Worm (Caenorhabditis elegans) whole organism, dauer: Measurements from ENCODE around the gene Y32B12B.8.
"Not testable (repeated sequence)": the region's sequence is repeated elsewhere in the genome, so short reads cannot be mapped to it uniquely, and the experiment has no call there.

Source experiments
- unc-62 ChIP-seq: sonication (generic microtip); optimal IDR thresholded peaks from 2 replicates; lab custom pipeline; 2017; ENCODE audit warnings: missing biosample characterization, missing genetic modification reagents, missing genetic modification characterization

Y32B12B.8 gene

ce11 chrV:16535172-16535571 lies at the start of gene Y32B12B.8:
TSS of gene Y32B12B.8 (plus strand) at chrV:16535472.
- no peak for TF ChIP-seq unc-62

- no peak for TF ChIP-seq unc-62
Observed at ce11 chrV:16487474-16487873, 47.8 kb upstream of the Y32B12B.8 start, which contains the start of gene Y32B12A.5. TSS of gene Y32B12A.5 (minus strand) at chrV:16487574.

- TF ChIP-seq unc-62 = no peak
Observed at ce11 chrV:16488172-16488571, 47.1 kb upstream of the Y32B12B.8 start, which contains the start of gene sqst-4. TSS of gene sqst-4 (plus strand) at chrV:16488472.

ce11 chrV:16494359-16494758 lies 40.9 kb upstream of the Y32B12B.8 start, which contains the start of gene comt-2:
TSS of gene comt-2 (minus strand) at chrV:16494489.
- no peak for TF ChIP-seq unc-62

ce11 chrV:16497504-16497903 lies 37.8 kb upstream of the Y32B12B.8 start, which contains the start of gene srh-136:
TSS of gene srh-136 (minus strand) at chrV:16497596.
- TF ChIP-seq unc-62 = no peak

ce11 chrV:16499006-16499405 lies 36.3 kb upstream of the Y32B12B.8 start, which contains the start of gene F36D3.1:
TSS of gene F36D3.1 (plus strand) at chrV:16499352.
- TF ChIP-seq unc-62 = no peak

ce11 chrV:16503164-16503563 lies 32.1 kb upstream of the Y32B12B.8 start, which contains the start of gene F36D3.14:
TSS of gene F36D3.14 (minus strand) at chrV:16503264.
- TF ChIP-seq unc-62 = no peak

- TF ChIP-seq unc-62 = no peak
Observed at ce11 chrV:16505828-16506227, 29.4 kb upstream of the Y32B12B.8 start, which contains the start of gene nhr-54. TSS of gene nhr-54 (minus strand) at chrV:16505928.

- TF ChIP-seq unc-62 = no peak
Observed at ce11 chrV:16506650-16507049, 28.6 kb upstream of the Y32B12B.8 start.

- no peak for TF ChIP-seq unc-62
Observed at ce11 chrV:16508667-16509066, 26.6 kb upstream of the Y32B12B.8 start, which contains the start of gene srr-3. TSS of gene srr-3 (minus strand) at chrV:16508767.

- not testable (repeated sequence) for TF ChIP-seq unc-62
Observed at ce11 chrV:16515140-16515539, 20.1 kb upstream of the Y32B12B.8 start, which contains the start of gene F36D3.5. TSS of gene F36D3.5 (minus strand) at chrV:16515240.

- TF ChIP-seq unc-62 = no peak
Observed at ce11 chrV:16517619-16518018, 17.7 kb upstream of the Y32B12B.8 start, which contains the start of gene F36D3.4. TSS of gene F36D3.4 (minus strand) at chrV:16517719.

- no peak for TF ChIP-seq unc-62
Observed at ce11 chrV:16522242-16522641, 13.0 kb upstream of the Y32B12B.8 start, which contains the start of gene srw-34. TSS of gene srw-34 (minus strand) at chrV:16522342.

ce11 chrV:16526858-16527257 lies 8.4 kb upstream of the Y32B12B.8 start, which contains the start of gene F36D3.8:
TSS of gene F36D3.8 (plus strand) at chrV:16527158.
- TF ChIP-seq unc-62 = no peak

- no peak for TF ChIP-seq unc-62
Observed at ce11 chrV:16527796-16528195, 7.5 kb upstream of the Y32B12B.8 start, which contains the start of gene F36D3.16. TSS of gene F36D3.16 (plus strand) at chrV:16528096.

- TF ChIP-seq unc-62 = no peak
Observed at ce11 chrV:16534000-16534399, 1.3 kb upstream of the Y32B12B.8 start, which contains the start of gene cpr-2. TSS of gene cpr-2 (minus strand) at chrV:16534100.

- TF ChIP-seq unc-62 = no peak
Observed at ce11 chrV:16536701-16537100, 1.4 kb downstream of the Y32B12B.8 start, which contains the start of gene Y32B12B.1. TSS of gene Y32B12B.1 (plus strand) at chrV:16537001.

- no peak for TF ChIP-seq unc-62
Observed at ce11 chrV:16537908-16538446, 2.7 kb downstream of the Y32B12B.8 start, which contains the start of gene Y32B12B.2. TSS of gene Y32B12B.2 (plus strand) at chrV:16538396.
